Worm (Caenorhabditis elegans): ENCODE measurements around the gene ZC513.2.

ZC513.2 gene

ce11 chrV:8054130-8054529 lies at the start of gene ZC513.2:
TSS of gene ZC513.2 (plus strand) at chrV:8054430.
- TF ChIP-seq nhr-85 (tag) (peak; percentile 9), lir-3 (tag; optimal IDR thresholded peaks at IDR 0.05; ENCODE audit: poor library complexity) (no peak), lin-39 (tag; optimal IDR thresholded peaks at IDR 0.05) (no peak), blmp-1 (tag; optimal IDR thresholded peaks at IDR 0.05) (peak; percentile 16), nhr-12 (tag; optimal IDR thresholded peaks at IDR 0.05) (no peak), dsc-1 (tag; optimal IDR thresholded peaks at IDR 0.05) (no peak), nhr-19 (GFP tag; conservative IDR thresholded peaks at IDR 0.05) (no peak), ceh-90 (tag; optimal IDR thresholded peaks at IDR 0.05) (no peak)

- TF ChIP-seq C16A3.4 (tag; optimal IDR thresholded peaks at IDR 0.05) (no peak), alr-1 (tag; optimal IDR thresholded peaks at IDR 0.05; ENCODE audit: borderline replicate concordance) (no peak), elt-3 (tag; optimal IDR thresholded peaks at IDR 0.05) (no peak), nhr-71 (tag; optimal IDR thresholded peaks at IDR 0.05) (no peak), rnt-1 (tag; optimal IDR thresholded peaks at IDR 0.05) (no peak)
Measured at ce11 chrV:8005000-8005399, 49.2 kb upstream of the ZC513.2 start, which contains the start of gene Y97E10AR.8. TSS of gene Y97E10AR.8 (plus strand) at chrV:8005300.

- TF ChIP-seq fkh-4 (tag; optimal IDR thresholded peaks at IDR 0.05; ENCODE audit: borderline replicate concordance) (no peak), vab-15 (tag; optimal IDR thresholded peaks at IDR 0.05) (no peak), C34B4.2 (tag; optimal IDR thresholded peaks at IDR 0.05) (no peak), lin-39 (tag; optimal IDR thresholded peaks at IDR 0.05) (no peak), nhr-12 (tag; optimal IDR thresholded peaks at IDR 0.05) (no peak)
Measured at ce11 chrV:8007460-8008292, 46.6 kb upstream of the ZC513.2 start, which contains the start of gene Y97E10AR.3. TSS of gene Y97E10AR.3 (minus strand) at chrV:8007510.

ce11 chrV:8010103-8010502 lies 44.1 kb upstream of the ZC513.2 start, which contains the start of gene Y97E10AR.4:
TSS of gene Y97E10AR.4 (minus strand) at chrV:8010233.
- TF ChIP-seq nhr-85 (tag) (peak; percentile 42), nhr-77 (tag; optimal IDR thresholded peaks at IDR 0.05) (no peak)

ce11 chrV:8010846-8011245 lies 43.4 kb upstream of the ZC513.2 start, which contains the start of gene lmtr-2:
TSS of gene lmtr-2 (minus strand) at chrV:8011106.
- TF ChIP-seq ama-1 (optimal IDR thresholded peaks at IDR 0.05), result peak; percentile 22
- no peak for TF ChIP-seq nhr-84 (tag; optimal IDR thresholded peaks at IDR 0.05)

ce11 chrV:8012032-8012431 lies 42.2 kb upstream of the ZC513.2 start, which contains the start of gene rpb-9:
TSS of gene rpb-9 (minus strand) at chrV:8012345.
- TF ChIP-seq elt-3 (tag; optimal IDR thresholded peaks at IDR 0.05), result no peak
- no peak for TF ChIP-seq efl-1 (optimal IDR thresholded peaks at IDR 0.05)
- peak in 1 of 2 experiments; percentile 36 for TF ChIP-seq efl-1 (GFP tag; optimal IDR thresholded peaks at IDR 0.05 in 1 of 2)
- no peak for TF ChIP-seq irx-1 (tag; optimal IDR thresholded peaks at IDR 0.05)
- TF ChIP-seq C16A3.4 (tag; optimal IDR thresholded peaks at IDR 0.05), result no peak
- no peak for TF ChIP-seq fkh-8 (tag; optimal IDR thresholded peaks at IDR 0.05)
- no peak for TF ChIP-seq egl-13 (tag; optimal IDR thresholded peaks at IDR 0.05)

ce11 chrV:8013901-8014388 lies 40.3 kb upstream of the ZC513.2 start, which contains the start of gene Y97E10AR.6:
TSS of gene Y97E10AR.6 (minus strand) at chrV:8013951.
- TF ChIP-seq dpl-1 (GFP tag; optimal IDR thresholded peaks at IDR 0.05) (peak; percentile 4 to 54 (median 29)), snu-23 (GFP tag; optimal IDR thresholded peaks at IDR 0.05) (peak; percentile 36), lin-15B (tag; optimal IDR thresholded peaks at IDR 0.05) (peak; percentile 20), nhr-84 (tag; optimal IDR thresholded peaks at IDR 0.05) (no peak), ceh-82 (tag; optimal IDR thresholded peaks at IDR 0.05) (peak in 1 of 3 experiments; percentile 26), irx-1 (tag; optimal IDR thresholded peaks at IDR 0.05) (no peak), zag-1 (tag; optimal IDR thresholded peaks at IDR 0.05) (no peak), unc-62 (GFP tag; optimal IDR thresholded peaks at IDR 0.05) (no peak), nhr-20 (tag; optimal IDR thresholded peaks at IDR 0.05) (no peak), lin-35 (GFP tag; optimal IDR thresholded peaks at IDR 0.05) (peak; percentile 38 to 78), lin-14 (GFP tag; optimal IDR thresholded peaks at IDR 0.05) (peak; percentile 54), blmp-1 (tag; optimal IDR thresholded peaks at IDR 0.05) (peak; percentile 5), efl-1 (optimal IDR thresholded peaks at IDR 0.05) (peak; percentile 41 to 51), efl-1 (GFP tag; optimal IDR thresholded peaks at IDR 0.05 in 1 of 2) (peak; percentile 55 to 73), hpl-2 (GFP tag; optimal IDR thresholded peaks at IDR 0.05) (no peak), nhr-28 (tag; optimal IDR thresholded peaks at IDR 0.05) (no peak), lsy-2 (tag; optimal IDR thresholded peaks at IDR 0.05) (peak in 1 of 2 experiments; percentile 50), snpc-4 (tag; optimal IDR thresholded peaks at IDR 0.05) (peak; percentile 16), mep-1 (tag; optimal IDR thresholded peaks at IDR 0.05) (peak; percentile 44)

Data from whole organism, L1 larva.